Worm (Caenorhabditis elegans) whole organism, late embryonic: Measurements from ENCODE around the gene C28D4.10.
"Not testable (repeated sequence)": the region's sequence is repeated elsewhere in the genome, so short reads cannot be mapped to it uniquely, and the experiment has no call there.

Experiments
- ceh-45 ChIP-seq: fragments of 200-800 bp; sonication (Bioruptor generic); IDR thresholded peaks from 2 replicates; pipeline ENCODE4 v1.3.6; 2022; ENCODE audit warnings: missing genetic modification reagents, missing genetic modification characterization, missing compliant biosample characterization
- gmeb-2 ChIP-seq: sonication (generic microtip); optimal IDR thresholded peaks from 2 replicates; lab custom pipeline; 2016; ENCODE audit warnings: missing genetic modification characterization, inconsistent platforms, missing compliant biosample characterization
- ref-2 ChIP-seq: sonication (generic microtip); optimal IDR thresholded peaks from 2 replicates; lab custom pipeline; 2016; ENCODE audit warnings: missing genetic modification characterization, missing compliant biosample characterization
- unc-55 ChIP-seq: sonication (generic microtip); optimal IDR thresholded peaks from 2 replicates; lab custom pipeline; 2017; ENCODE audit warnings: missing biosample characterization, missing genetic modification reagents, missing genetic modification characterization

ce11 chrIV:9767054-9767453 is 28.8 kb downstream of the C28D4.10 start, which contains the start of gene msp-79:
- TF ChIP-seq unc-55; ceh-45; gmeb-2 (tag; lab: Kevin White, UChicago); ref-2 (tag; lab: Kevin White, UChicago): not testable (repeated sequence)
